Worm (Caenorhabditis elegans): ENCODE results near the gene hsp-25.

ce11 chrX:6052744-6053143 lies 13.3 kb upstream of the hsp-25 start, which contains the start of gene C45B2.6:
- TF ChIP-seq nhr-237 (tag; optimal IDR thresholded peaks at IDR 0.05) (no peak), skn-1 (tag; optimal IDR thresholded peaks at IDR 0.05) (no peak), nhr-129 (tag; optimal IDR thresholded peaks at IDR 0.05) (peak; percentile 29), nhr-10 (tag; optimal IDR thresholded peaks at IDR 0.05) (no peak), mab-5 (tag; optimal IDR thresholded peaks at IDR 0.05) (no peak), mbf-1 (tag; optimal IDR thresholded peaks at IDR 0.05) (no peak)
